Worm (Caenorhabditis elegans): Measurements from ENCODE around the gene arx-4.

Gene arx-4

ce11 chrIII:834443-834815 lies 27.7 kb upstream of the arx-4 start:
- TF ChIP-seq aptf-2 (GFP tag; conservative IDR thresholded peaks at IDR 0.05), result no peak
- no peak for TF ChIP-seq unc-130 (GFP tag; optimal IDR thresholded peaks at IDR 0.05)
- TF ChIP-seq F52B5.7 (tag; optimal IDR thresholded peaks at IDR 0.05), result no peak
- TF ChIP-seq C06A6.2 (GFP tag; conservative IDR thresholded peaks at IDR 0.05), result no peak; the same call in 1 of the 2 replicates
- no peak for TF ChIP-seq hlh-12 (tag; optimal IDR thresholded peaks at IDR 0.05)
- TF ChIP-seq T07F8.4 (tag; optimal IDR thresholded peaks at IDR 0.05), result no peak
- no peak for TF ChIP-seq mes-4 (tag; optimal IDR thresholded peaks at IDR 0.05)
- TF ChIP-seq attf-6 (GFP tag; IDR thresholded peaks at IDR 0.05), result no peak
- TF ChIP-seq K12H6.12 (tag; optimal IDR thresholded peaks at IDR 0.05), result no peak
- peak; percentile 36; the same call in 1 of the 2 replicates for TF ChIP-seq madf-3 (GFP tag; IDR thresholded peaks at IDR 0.05)
- TF ChIP-seq dpl-1 (GFP tag; optimal IDR thresholded peaks at IDR 0.05), result no peak
- no peak for TF ChIP-seq T26A5.8 (tag; optimal IDR thresholded peaks at IDR 0.05)
- TF ChIP-seq ztf-3 (GFP tag; optimal IDR thresholded peaks at IDR 0.05), result no peak
- no peak for TF ChIP-seq F23B12.7 (tag; optimal IDR thresholded peaks at IDR 0.05; ENCODE audit: insufficient read depth)
- TF ChIP-seq somi-1 (GFP tag; optimal IDR thresholded peaks at IDR 0.05), result no peak
- no peak for TF ChIP-seq pbrm-1 (GFP tag; IDR thresholded peaks at IDR 0.05)
- TF ChIP-seq ccch-3 (GFP tag; optimal IDR thresholded peaks at IDR 0.05), result no peak
- no peak for TF ChIP-seq nfya-2 (GFP tag; IDR thresholded peaks at IDR 0.05)
- TF ChIP-seq nhr-179 (tag; optimal IDR thresholded peaks at IDR 0.05), result no peak
- 0 out of 2 replicates have a peak, but pooled peaks have one; percentile 45 for TF ChIP-seq Y95B8A.8 (GFP tag; IDR thresholded peaks at IDR 0.05)
- 0 out of 2 replicates have a peak, but pooled peaks have one; percentile 11 for TF ChIP-seq Y53G8AR.9 (GFP tag; conservative IDR thresholded peaks at IDR 0.05)
- TF ChIP-seq ekl-4 (GFP tag; IDR thresholded peaks at IDR 0.05), result no peak
- no peak for TF ChIP-seq nfyb-1 (GFP tag; IDR thresholded peaks at IDR 0.05)
- no peak for TF ChIP-seq F55B11.4 (tag; optimal IDR thresholded peaks at IDR 0.05; ENCODE audit: borderline replicate concordance, insufficient read depth)
- no peak for TF ChIP-seq hrde-1 (tag; optimal IDR thresholded peaks at IDR 0.05; ENCODE audit: borderline replicate concordance)
- no peak for TF ChIP-seq ztf-25 (GFP tag; IDR thresholded peaks at IDR 0.05)
- no peak for TF ChIP-seq hmg-20 (GFP tag; IDR thresholded peaks at IDR 0.05)
- TF ChIP-seq ama-1 (optimal IDR thresholded peaks at IDR 0.05), result peak; percentile 33
- no peak for TF ChIP-seq ama-1 (GFP tag; optimal IDR thresholded peaks at IDR 0.05)
- TF ChIP-seq K11D2.4 (GFP tag; IDR thresholded peaks at IDR 0.05), result no peak
- no peak for TF ChIP-seq ztf-26 (tag; optimal IDR thresholded peaks at IDR 0.05)
- TF ChIP-seq zfh-2 (GFP tag; conservative IDR thresholded peaks at IDR 0.05), result peak; percentile 82
- TF ChIP-seq egl-44 (GFP tag; IDR thresholded peaks at IDR 0.05), result no peak
- TF ChIP-seq egrh-3 (GFP tag; IDR thresholded peaks at IDR 0.05), result peak; percentile 24; the same call in 1 of the 2 replicates
- TF ChIP-seq ceh-100 (GFP tag; IDR thresholded peaks at IDR 0.05), result no peak; the same call in 1 of the 2 replicates
- TF ChIP-seq F37B4.10 (GFP tag; IDR thresholded peaks at IDR 0.05), result no peak
- no peak for TF ChIP-seq F33H1.4 (GFP tag; IDR thresholded peaks at IDR 0.05)
- no peak for TF ChIP-seq madf-6 (GFP tag; IDR thresholded peaks at IDR 0.05)
- no peak for TF ChIP-seq nhr-120 (GFP tag; IDR thresholded peaks at IDR 0.05)
- TF ChIP-seq gei-17 (GFP tag; optimal IDR thresholded peaks at IDR 0.05), result no peak
- TF ChIP-seq hmg-1.2 (GFP tag; IDR thresholded peaks at IDR 0.05), result no peak
- TF ChIP-seq aptf-3 (GFP tag; IDR thresholded peaks at IDR 0.05), result no peak
- no peak for TF ChIP-seq nhr-80 (tag; optimal IDR thresholded peaks at IDR 0.05)
- TF ChIP-seq sdz-38 (tag; optimal IDR thresholded peaks at IDR 0.05), result no peak
- no peak for TF ChIP-seq fkh-3 (tag; optimal IDR thresholded peaks at IDR 0.05)
- TF ChIP-seq B0035.1 (tag; optimal IDR thresholded peaks at IDR 0.05), result no peak
- no peak for TF ChIP-seq rpc-1 (optimal IDR thresholded peaks at IDR 0.05)
- no peak for TF ChIP-seq rpc-1 (tag; optimal IDR thresholded peaks at IDR 0.05)
- TF ChIP-seq madf-10 (tag; optimal IDR thresholded peaks at IDR 0.05), result no peak
- TF ChIP-seq dox-1 (GFP tag; IDR thresholded peaks at IDR 0.05), result no peak
- peak; percentile 18; the same call in 1 of the 2 replicates for TF ChIP-seq lin-26 (GFP tag; IDR thresholded peaks at IDR 0.05)
- no peak for TF ChIP-seq Y53F4B.3 (GFP tag; IDR thresholded peaks at IDR 0.05)
